Fruit fly (Drosophila melanogaster): ENCODE measurements around the gene heca.

DNA sequence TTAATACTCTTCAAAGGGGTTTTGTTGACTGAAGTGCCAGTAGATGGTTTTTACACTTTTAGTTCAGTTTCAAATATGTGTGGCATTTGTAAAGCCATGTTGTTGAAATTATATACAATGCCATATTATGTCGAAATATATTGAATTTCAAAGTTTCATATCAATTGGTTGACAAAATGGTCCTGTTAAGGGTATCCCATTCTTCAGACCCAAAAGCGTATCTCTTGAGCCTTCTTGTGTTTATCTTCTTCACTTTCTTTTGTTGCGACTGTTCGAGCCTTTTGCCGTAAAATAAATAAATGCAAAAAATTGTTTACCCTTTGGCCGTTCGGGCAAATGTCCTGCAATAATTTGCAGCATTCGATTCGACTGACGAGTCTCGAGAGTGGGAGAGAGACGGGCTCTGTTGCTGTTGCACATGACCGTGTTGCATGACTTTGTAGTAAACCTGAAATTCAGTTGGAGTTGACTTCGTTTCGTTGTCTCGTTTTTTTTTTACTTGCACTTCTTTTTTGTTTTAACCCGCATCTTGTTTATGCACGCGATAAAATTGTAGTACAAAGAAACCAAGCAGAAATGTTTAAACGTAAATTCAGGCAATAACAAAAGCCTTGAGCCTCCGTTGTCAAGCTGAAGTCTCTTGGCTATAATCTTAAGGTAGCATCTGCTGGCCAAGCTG lies 11.5 kb downstream of the heca start:
- TF ChIP-seq CG33017 (tag; optimal IDR thresholded peaks at IDR 0.05) = no peak
- no peak for TF ChIP-seq kay (GFP tag; ENCODE audit: borderline replicate concordance)
- TF ChIP-seq ovo (GFP tag; optimal IDR thresholded peaks at IDR 0.05) = no peak
- TF ChIP-seq Mnt (GFP tag; optimal IDR thresholded peaks at IDR 0.05) = no peak
- TF ChIP-seq Hr96 (GFP tag; optimal IDR thresholded peaks at IDR 0.05) = no peak
- TF ChIP-seq Crg-1 (GFP tag; optimal IDR thresholded peaks at IDR 0.05) = no peak
- no peak for TF ChIP-seq CG12768 (GFP tag; optimal IDR thresholded peaks at IDR 0.05)
- no peak for TF ChIP-seq CG1620 (GFP tag; optimal IDR thresholded peaks at IDR 0.05)
- TF ChIP-seq CG11617 (GFP tag; optimal IDR thresholded peaks at IDR 0.05) = no peak
- no peak for TF ChIP-seq toe (GFP tag; optimal IDR thresholded peaks at IDR 0.05)
- no peak for TF ChIP-seq CG14711 (tag; optimal IDR thresholded peaks at IDR 0.05)
- no peak for TF ChIP-seq Clk (GFP tag; optimal IDR thresholded peaks at IDR 0.05)
- TF ChIP-seq pad (GFP tag; optimal IDR thresholded peaks at IDR 0.05) = no peak
